Fruit fly (Drosophila melanogaster) whole organism, prepupa: ENCODE results near the gene PolA2.
A peak's percentile ranks its signal among the peaks of the same experiment; 100 is the strongest.

ENCODE experiments used
- CG10669 ChIP-seq: fragments of 200-800 bp; sonication (Bioruptor generic); optimal IDR thresholded peaks from 3 replicates; lab custom pipeline; 2018; ENCODE audit warnings: missing biosample characterization, mild to moderate bottlenecking, missing genetic modification characterization, moderate library complexity
- CG11762 ChIP-seq: fragments of 200-800 bp; sonication (Bioruptor generic); optimal IDR thresholded peaks from 3 replicates; lab custom pipeline; 2016; ENCODE audit warnings: missing biosample characterization, missing genetic modification characterization; ENCODE audit not compliant: insufficient read depth
- CG11902 ChIP-seq: fragments of 200-800 bp; sonication (Bioruptor generic); optimal IDR thresholded peaks from 3 replicates; lab custom pipeline; 2016; ENCODE audit warnings: missing biosample characterization, missing genetic modification characterization
- CG15336 ChIP-seq: fragments of 200-800 bp; sonication (Bioruptor generic); IDR thresholded peaks from 2 replicates; pipeline ENCODE4 v1.3.6; 2022; ENCODE audit warnings: missing biosample characterization, missing genetic modification characterization
- CG3032 ChIP-seq: fragments of 200-800 bp; optimal IDR thresholded peaks from 2 replicates; lab custom pipeline; 2019; ENCODE audit warnings: missing biosample characterization, mild to moderate bottlenecking, missing genetic modification characterization, moderate library complexity
- CG31627 ChIP-seq: fragments of 200-800 bp; sonication (Bioruptor generic); optimal IDR thresholded peaks from 3 replicates; lab custom pipeline; 2016; ENCODE audit warnings: missing biosample characterization, missing genetic modification characterization
- CG34406 ChIP-seq: fragments of 200-800 bp; sonication (Bioruptor generic); optimal IDR thresholded peaks from 3 replicates; lab custom pipeline; 2016; ENCODE audit warnings: missing biosample characterization, missing genetic modification characterization
- CG3919 ChIP-seq: fragments of 200-800 bp; sonication (Bioruptor generic); optimal IDR thresholded peaks from 3 replicates; lab custom pipeline; 2016; ENCODE audit warnings: missing biosample characterization, missing genetic modification characterization
- CG4318 ChIP-seq: fragments of 200-800 bp; sonication (Bioruptor generic); optimal IDR thresholded peaks from 3 replicates; lab custom pipeline; 2017; ENCODE audit warnings: missing biosample characterization, mild to moderate bottlenecking, missing genetic modification characterization
- CG6163 ChIP-seq: fragments of 200-800 bp; sonication (Bioruptor generic); IDR thresholded peaks from 3 replicates; pipeline ENCODE4 v1.3.6; 2022; ENCODE audit warnings: missing biosample characterization, missing genetic modification characterization
- CG6792 ChIP-seq: fragments of 200-800 bp; sonication (Bioruptor generic); optimal IDR thresholded peaks from 3 replicates; lab custom pipeline; 2016; ENCODE audit warnings: missing biosample characterization, missing genetic modification characterization
- CG6808 ChIP-seq: fragments of 200-800 bp; sonication (Bioruptor generic); optimal IDR thresholded peaks from 3 replicates; lab custom pipeline; 2017; ENCODE audit warnings: missing biosample characterization, missing genetic modification characterization, mild to moderate bottlenecking, moderate library complexity, missing genetic modification reagents
- CG6854 ChIP-seq: fragments of 200-800 bp; sonication (Bioruptor generic); optimal IDR thresholded peaks from 2 replicates; lab custom pipeline; 2017; ENCODE audit warnings: missing biosample characterization, mild to moderate bottlenecking, missing genetic modification characterization
- CG7368 ChIP-seq: fragments of 200-800 bp; sonication (Bioruptor generic); optimal IDR thresholded peaks from 3 replicates; lab custom pipeline; 2016; ENCODE audit warnings: missing biosample characterization, missing genetic modification characterization
- CG8319 ChIP-seq: fragments of 200-800 bp; sonication (Bioruptor generic); optimal IDR thresholded peaks from 3 replicates; lab custom pipeline; 2016; ENCODE audit warnings: missing biosample characterization, missing genetic modification characterization
- CG9139 ChIP-seq: fragments of 200-800 bp; sonication (Bioruptor generic); optimal IDR thresholded peaks from 3 replicates; lab custom pipeline; 2017; ENCODE audit warnings: missing biosample characterization, mild to moderate bottlenecking, missing genetic modification characterization
- Eip75B ChIP-seq: fragments of 200-800 bp; sonication (Bioruptor generic); optimal IDR thresholded peaks from 3 replicates; lab custom pipeline; 2016; ENCODE audit warnings: missing biosample characterization, missing genetic modification characterization
- Eip78C ChIP-seq: fragments of 200-800 bp; sonication (Bioruptor generic); peaks from one replicate; lab custom pipeline; 2016; ENCODE audit warnings: missing biosample characterization, missing genetic modification characterization
- Eip93F ChIP-seq: fragments of 200-800 bp; sonication (Bioruptor generic); optimal IDR thresholded peaks from 2 replicates; lab custom pipeline; 2016; ENCODE audit warnings: missing biosample characterization, mild to moderate bottlenecking, missing genetic modification characterization
- Ets21C ChIP-seq: fragments of 200-800 bp; sonication (Bioruptor generic); optimal IDR thresholded peaks from 3 replicates; lab custom pipeline; 2016; ENCODE audit warnings: missing biosample characterization, missing genetic modification characterization
- Ets96B ChIP-seq: fragments of 200-800 bp; optimal IDR thresholded peaks from 2 replicates; lab custom pipeline; 2019; ENCODE audit warnings: missing biosample characterization, mild to moderate bottlenecking, missing genetic modification characterization, moderate library complexity
- Hr38 ChIP-seq: sonication (Bioruptor generic); optimal IDR thresholded peaks from 2 replicates; lab custom pipeline; 2016; ENCODE audit warnings: missing biosample characterization, missing genetic modification characterization
- Hr39 ChIP-seq: fragments of 200-800 bp; sonication (Bioruptor generic); optimal IDR thresholded peaks from 2 replicates; lab custom pipeline; 2016; ENCODE audit warnings: missing biosample characterization, missing genetic modification characterization
- Lpt ChIP-seq: fragments of 200-800 bp; sonication (Bioruptor generic); optimal IDR thresholded peaks from 3 replicates; lab custom pipeline; 2016; ENCODE audit warnings: missing biosample characterization, missing genetic modification characterization
- Met ChIP-seq: fragments of 200-800 bp; sonication (Bioruptor generic); optimal IDR thresholded peaks from 3 replicates; lab custom pipeline; 2016; ENCODE audit warnings: missing biosample characterization, missing genetic modification characterization
- OdsH ChIP-seq: fragments of 200-800 bp; sonication (Bioruptor generic); optimal IDR thresholded peaks from 3 replicates; lab custom pipeline; 2016; ENCODE audit warnings: missing biosample characterization, missing genetic modification characterization
- Smox ChIP-seq: fragments of 200-800 bp; sonication (Bioruptor generic); optimal IDR thresholded peaks from 3 replicates; lab custom pipeline; 2016; ENCODE audit warnings: missing biosample characterization, missing genetic modification characterization
- Sox14 ChIP-seq: fragments of 200-800 bp; sonication (Bioruptor generic); optimal IDR thresholded peaks from 3 replicates; lab custom pipeline; 2016; ENCODE audit warnings: missing biosample characterization, missing genetic modification characterization
- Sox15 ChIP-seq: fragments of 200-800 bp; sonication (Bioruptor generic); optimal IDR thresholded peaks from 3 replicates; lab custom pipeline; 2016; ENCODE audit warnings: missing biosample characterization, missing genetic modification characterization
- acj6 ChIP-seq: fragments of 200-800 bp; sonication (Bioruptor generic); optimal IDR thresholded peaks from 3 replicates; lab custom pipeline; 2016; ENCODE audit warnings: missing biosample characterization, missing genetic modification characterization
- cyc ChIP-seq: fragments of 200-800 bp; sonication (Bioruptor generic); optimal IDR thresholded peaks from 3 replicates; lab custom pipeline; 2016; ENCODE audit warnings: missing biosample characterization, missing genetic modification characterization
- dac ChIP-seq: fragments of 200-800 bp; sonication (Bioruptor generic); optimal IDR thresholded peaks from 2 replicates; lab custom pipeline; 2017; ENCODE audit warnings: missing biosample characterization, mild to moderate bottlenecking, missing genetic modification characterization
- eg ChIP-seq: fragments of 200-800 bp; sonication (Bioruptor generic); IDR thresholded peaks from 3 replicates; pipeline ENCODE4 v1.3.6; 2022; ENCODE audit warnings: missing biosample characterization, missing genetic modification characterization
- fd59A ChIP-seq: fragments of 200-800 bp; sonication (Bioruptor generic); optimal IDR thresholded peaks from 2 replicates; lab custom pipeline; 2017; ENCODE audit warnings: missing biosample characterization, mild to moderate bottlenecking, missing genetic modification characterization, missing genetic modification reagents
- fd85E ChIP-seq: fragments of 200-800 bp; sonication (Bioruptor generic); optimal IDR thresholded peaks from 3 replicates; lab custom pipeline; 2016; ENCODE audit warnings: missing biosample characterization, missing genetic modification characterization
- fkh ChIP-seq: fragments of 200-800 bp; sonication (Bioruptor generic); optimal IDR thresholded peaks from 3 replicates; lab custom pipeline; 2017; ENCODE audit warnings: missing biosample characterization, mild to moderate bottlenecking, missing genetic modification characterization, moderate library complexity
- lz ChIP-seq: fragments of 200-800 bp; sonication (Bioruptor generic); optimal IDR thresholded peaks from 3 replicates; lab custom pipeline; 2016; ENCODE audit warnings: missing biosample characterization, missing genetic modification characterization
- salr ChIP-seq, 2 experiments: fragments of 200-800 bp; sonication (Bioruptor generic); optimal IDR thresholded peaks; 3 replicates each; lab custom pipeline; 2016 to 2018; ENCODE audit warnings: missing biosample characterization in 2 of 2, missing genetic modification characterization in 2 of 2, mild to moderate bottlenecking in 1 of 2
- spab ChIP-seq: fragments of 200-800 bp; sonication (Bioruptor generic); optimal IDR thresholded peaks from 2 replicates; lab custom pipeline; 2017; ENCODE audit warnings: missing biosample characterization, mild to moderate bottlenecking, missing genetic modification characterization, missing genetic modification reagents
- ss ChIP-seq, 2 experiments: fragments of 200-800 bp; sonication (Bioruptor generic); optimal IDR thresholded peaks; 2 replicates in 1 of 2; 3 replicates in 1 of 2; lab custom pipeline; 2017 to 2018; ENCODE audit warnings: mild to moderate bottlenecking in 2 of 2, missing biosample characterization in 2 of 2, missing genetic modification characterization in 2 of 2, moderate library complexity in 1 of 2
- svp ChIP-seq: fragments of 200-800 bp; sonication (Bioruptor generic); peaks from one replicate; lab custom pipeline; 2016; ENCODE audit warnings: missing biosample characterization, missing genetic modification characterization
- topi ChIP-seq: fragments of 200-800 bp; sonication (Bioruptor generic); optimal IDR thresholded peaks from 3 replicates; lab custom pipeline; 2016; ENCODE audit warnings: missing biosample characterization, missing genetic modification characterization

Gene PolA2

DNA sequence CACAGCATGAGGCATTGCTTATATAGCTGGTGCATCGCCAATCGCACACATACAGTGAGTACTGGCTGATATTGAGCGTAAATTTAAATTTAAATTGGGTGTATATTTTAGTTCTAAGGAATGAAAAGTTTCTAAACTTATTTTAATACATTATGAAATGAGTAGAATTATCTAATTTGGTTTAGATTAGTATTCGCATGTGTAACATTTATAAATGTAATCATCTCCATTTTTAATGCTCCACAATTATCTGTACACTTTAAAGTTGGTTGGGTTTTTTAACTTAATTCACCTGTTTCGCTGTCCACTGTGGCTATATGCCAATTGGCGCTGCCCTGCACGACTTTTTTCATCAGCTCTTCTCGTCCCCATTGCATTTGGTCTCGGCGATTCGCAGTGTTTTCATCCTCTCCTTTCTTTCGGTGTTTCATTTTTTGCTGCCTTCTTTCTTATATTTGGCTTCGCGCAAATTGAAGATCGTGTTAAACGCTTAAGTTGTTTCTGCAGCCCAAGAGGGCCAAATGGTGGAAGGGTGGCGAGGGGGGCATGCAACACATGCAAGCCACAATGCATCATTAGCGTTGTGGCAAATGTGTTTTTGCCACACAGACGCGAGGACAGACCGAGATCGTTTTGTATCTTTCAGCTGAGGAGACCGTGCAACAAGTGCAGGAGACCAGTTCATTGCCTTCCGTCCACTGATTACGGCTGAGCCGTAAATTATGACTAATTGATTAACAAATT is 37.3 kb upstream of the PolA2 start (continued):
- peak; percentile 90 for TF ChIP-seq CG3032 (tag; lab: Kevin White, UChicago)
- TF ChIP-seq lz (GFP tag; lab: Kevin White, UChicago): peak; percentile 55
- peak; percentile 11 for TF ChIP-seq CG4318 (GFP tag; lab: Kevin White, UChicago)
- TF ChIP-seq Hr38 (GFP tag; lab: Kevin White, UChicago): no peak
- peak; percentile 79 for TF ChIP-seq CG6854
- TF ChIP-seq Sox15: peak; percentile 35
- TF ChIP-seq spab (GFP tag; lab: Kevin White, UChicago): peak; percentile 87
- peak; percentile 71 for TF ChIP-seq cyc (GFP tag; lab: Kevin White, UChicago)
- TF ChIP-seq CG6163 (GFP tag; lab: Robert Waterston, UW): peak; percentile 62; the same call in 2 of the 3 replicates
- TF ChIP-seq fd85E (GFP tag; lab: Kevin White, UChicago): peak; percentile 37
- TF ChIP-seq Met: peak; percentile 82
- no peak for TF ChIP-seq Eip93F (GFP tag; lab: Kevin White, UChicago)
- peak; percentile 43 for TF ChIP-seq Lpt
- TF ChIP-seq CG31627 (GFP tag; lab: Kevin White, UChicago): peak; percentile 33
- peak; percentile 62 for TF ChIP-seq Eip75B (GFP tag; lab: Kevin White, UChicago)
- TF ChIP-seq CG10669: peak; percentile 81
- TF ChIP-seq eg (GFP tag; lab: Robert Waterston, UW): no peak
- TF ChIP-seq CG34406: peak; percentile 65
- peak; percentile 18 to 54 for TF ChIP-seq salr (GFP tag; optimal IDR thresholded peaks at IDR 0.05; lab: Kevin White, UChicago)
- TF ChIP-seq Hr39 (GFP tag; lab: Kevin White, UChicago): peak; percentile 22

DNA sequence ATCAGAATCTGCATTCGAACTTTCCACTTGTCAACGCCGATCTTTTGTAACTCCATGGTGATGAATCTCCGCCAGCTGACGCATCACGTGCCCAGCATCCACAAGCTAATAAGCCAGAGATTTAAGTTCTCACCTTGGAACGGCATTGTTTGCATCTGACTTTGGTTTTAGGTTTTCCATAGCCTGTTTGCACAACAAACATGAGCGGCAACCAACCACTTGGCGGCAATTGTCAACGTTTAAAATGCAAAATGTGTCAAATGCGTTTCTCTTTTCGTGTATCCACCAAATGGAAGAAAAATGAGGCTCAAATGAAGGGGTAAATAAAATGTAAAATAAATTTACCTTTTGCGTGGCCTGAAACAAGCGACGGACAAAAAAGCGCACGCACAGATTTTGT is 36.6 kb upstream of the PolA2 start:
- TF ChIP-seq fkh (peak; percentile 34), spab (GFP tag; lab: Kevin White, UChicago) (no peak)

- TF ChIP-seq Eip93F (GFP tag; lab: Kevin White, UChicago) (no peak), CG3032 (tag; lab: Kevin White, UChicago) (no peak), fd59A (no peak), lz (GFP tag; lab: Kevin White, UChicago) (no peak), CG8319 (GFP tag; lab: Kevin White, UChicago) (no peak), CG9139 (GFP tag; lab: Kevin White, UChicago) (no peak), CG15336 (GFP tag; lab: Robert Waterston, UW) (no peak), ss (GFP tag; optimal IDR thresholded peaks at IDR 0.05; lab: Kevin White, UChicago) (peak in 1 of 2 experiments; percentile 60), Ets21C (GFP tag; lab: Kevin White, UChicago) (no peak), Eip78C (peak; percentile 60)
- TF ChIP-seq, all 60 proteins: peak for 2
Observed at dm6 chr3R:27203856-27204255, 35.1 kb upstream of the PolA2 start.

DNA sequence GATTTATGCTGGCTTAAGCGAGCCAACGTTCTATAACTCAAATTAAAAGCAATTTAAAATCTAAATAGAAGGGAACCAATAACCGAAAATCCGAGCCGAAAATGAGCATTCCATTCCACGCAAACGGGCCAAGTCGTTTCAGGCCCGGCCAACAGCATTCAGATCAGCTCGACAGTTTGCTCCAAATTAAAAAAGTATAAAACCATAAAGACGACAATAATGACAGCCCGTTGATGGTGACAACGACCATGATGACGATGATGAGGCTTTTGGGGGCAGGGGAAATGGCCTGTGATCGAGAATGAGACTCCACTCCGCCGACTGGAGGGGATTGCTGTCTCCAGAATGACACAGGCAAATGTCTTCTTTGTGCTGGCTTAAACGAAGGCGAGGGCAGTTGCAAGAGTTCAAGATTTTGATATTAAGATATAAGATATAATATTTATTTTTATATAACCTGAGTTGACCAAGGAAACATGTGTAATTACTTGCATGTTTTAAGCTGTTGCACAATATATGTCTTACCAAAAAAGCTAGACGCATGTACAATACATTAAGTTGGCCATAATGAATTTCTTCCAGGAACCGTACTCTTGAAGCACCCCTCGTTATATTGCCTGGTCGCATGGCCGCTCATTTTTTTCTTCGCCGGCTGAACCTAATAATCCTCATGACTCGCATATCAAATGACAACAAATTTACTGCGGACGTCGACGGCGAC is 34.1 kb upstream of the PolA2 start:
- TF ChIP-seq Ets96B (tag; lab: Kevin White, UChicago) (peak; percentile 74), cyc (GFP tag; lab: Kevin White, UChicago) (peak; percentile 32), CG11762 (GFP tag; lab: Kevin White, UChicago) (peak; percentile 23), CG11902 (GFP tag; lab: Kevin White, UChicago) (peak; percentile 42), OdsH (GFP tag; lab: Kevin White, UChicago) (peak; percentile 12), Met (peak; percentile 32), Smox (peak; percentile 11), Ets21C (GFP tag; lab: Kevin White, UChicago) (no peak), CG6792 (GFP tag; lab: Kevin White, UChicago) (no peak), CG3919 (peak; percentile 43), Eip75B (GFP tag; lab: Kevin White, UChicago) (no peak), CG4318 (GFP tag; lab: Kevin White, UChicago) (no peak), fd85E (GFP tag; lab: Kevin White, UChicago) (no peak), CG6808 (GFP tag; lab: Kevin White, UChicago) (peak; percentile 55), CG7368 (GFP tag; lab: Kevin White, UChicago) (no peak), Sox15 (no peak), CG34406 (peak; percentile 35), spab (GFP tag; lab: Kevin White, UChicago) (peak; percentile 49), svp (GFP tag; lab: Kevin White, UChicago) (peak; percentile 63), acj6 (peak; percentile 26), topi (peak; percentile 30), Hr38 (GFP tag; lab: Kevin White, UChicago) (no peak), Sox14 (no peak), CG9139 (GFP tag; lab: Kevin White, UChicago) (no peak), CG3032 (tag; lab: Kevin White, UChicago) (peak; percentile 66), dac (no peak)
